Fruit fly (Drosophila melanogaster) whole organism, pupa: ENCODE measurements around the gene Apt1.

Source experiments
- CG10348 ChIP-seq: fragments of 200-800 bp; sonication (Bioruptor generic); IDR thresholded peaks from 2 replicates; pipeline ENCODE4 v1.3.6; 2022; ENCODE audit warnings: missing biosample characterization, missing genetic modification characterization
- CG12605 ChIP-seq: fragments of 200-800 bp; sonication (Bioruptor generic); IDR thresholded peaks from 2 replicates; pipeline ENCODE4 v1.3.6; 2022; ENCODE audit warnings: missing biosample characterization, missing genetic modification characterization
- CG13204 ChIP-seq: fragments of 200-800 bp; sonication (Bioruptor generic); optimal IDR thresholded peaks from 2 replicates; lab custom pipeline; 2018; ENCODE audit warnings: missing biosample characterization, mild to moderate bottlenecking, missing genetic modification characterization, moderate library complexity
- CG14655 ChIP-seq: fragments of 200-800 bp; sonication (Bioruptor generic); optimal IDR thresholded peaks from 3 replicates; lab custom pipeline; 2017; ENCODE audit warnings: mild to moderate bottlenecking, missing biosample characterization, missing genetic modification reagents, missing genetic modification characterization
- CG15710 ChIP-seq: fragments of 200-800 bp; sonication (Bioruptor generic); optimal IDR thresholded peaks from 2 replicates; lab custom pipeline; 2018; ENCODE audit warnings: missing biosample characterization, mild to moderate bottlenecking, missing genetic modification characterization, moderate library complexity
- CG17806 ChIP-seq: fragments of 200-800 bp; sonication (Bioruptor generic); optimal IDR thresholded peaks from 2 replicates; lab custom pipeline; 2018; ENCODE audit warnings: missing biosample characterization, mild to moderate bottlenecking, missing genetic modification characterization, moderate library complexity
- CG32121 ChIP-seq: fragments of 200-800 bp; sonication (Bioruptor generic); IDR thresholded peaks from 2 replicates; pipeline ENCODE4 v1.3.6; 2022; ENCODE audit warnings: missing biosample characterization, missing genetic modification characterization
- CG34367 ChIP-seq: fragments of 200-800 bp; sonication (Bioruptor generic); optimal IDR thresholded peaks from 2 replicates; lab custom pipeline; 2018; ENCODE audit warnings: missing biosample characterization, mild to moderate bottlenecking, missing genetic modification characterization
- CG4496 ChIP-seq: fragments of 200-800 bp; sonication (Bioruptor generic); IDR thresholded peaks from 3 replicates; pipeline ENCODE4 v1.3.6; 2022; ENCODE audit warnings: missing biosample characterization, missing genetic modification characterization
- CG8159 ChIP-seq: fragments of 200-800 bp; sonication (Bioruptor generic); optimal IDR thresholded peaks from 3 replicates; lab custom pipeline; 2018; ENCODE audit warnings: missing biosample characterization, mild to moderate bottlenecking, missing genetic modification characterization, moderate library complexity
- CG8301 ChIP-seq: fragments of 200-800 bp; sonication (Bioruptor generic); optimal IDR thresholded peaks from 2 replicates; lab custom pipeline; 2018; ENCODE audit warnings: missing biosample characterization, mild to moderate bottlenecking, missing genetic modification characterization
- CG9948 ChIP-seq: fragments of 200-800 bp; sonication (Bioruptor generic); optimal IDR thresholded peaks from 2 replicates; lab custom pipeline; 2018; ENCODE audit warnings: missing biosample characterization, mild to moderate bottlenecking, missing genetic modification characterization, moderate library complexity
- D1 ChIP-seq: fragments of 200-800 bp; sonication (Bioruptor generic); optimal IDR thresholded peaks from 2 replicates; lab custom pipeline; 2018; ENCODE audit warnings: missing biosample characterization, mild to moderate bottlenecking, missing genetic modification characterization, moderate library complexity
- EcR ChIP-seq: fragments of 200-800 bp; sonication (Bioruptor generic); optimal IDR thresholded peaks from 3 replicates; lab custom pipeline; 2019; ENCODE audit warnings: missing biosample characterization, missing genetic modification characterization, mild to moderate bottlenecking, moderate library complexity, missing genetic modification reagents
- Ets98B ChIP-seq: fragments of 200-800 bp; sonication (Bioruptor generic); IDR thresholded peaks from 2 replicates; pipeline ENCODE4 v1.3.6; 2022; ENCODE audit warnings: missing biosample characterization, missing genetic modification characterization
- Pif1A ChIP-seq: fragments of 200-800 bp; sonication (Bioruptor generic); optimal IDR thresholded peaks from 3 replicates; lab custom pipeline; 2016; ENCODE audit warnings: missing biosample characterization, missing genetic modification characterization
- Pif1B ChIP-seq: fragments of 200-800 bp; sonication (Bioruptor generic); optimal IDR thresholded peaks from 3 replicates; lab custom pipeline; 2016; ENCODE audit warnings: missing biosample characterization, missing genetic modification characterization
- Snoo ChIP-seq: fragments of 200-800 bp; sonication (Bioruptor generic); optimal IDR thresholded peaks from 3 replicates; lab custom pipeline; 2017; ENCODE audit warnings: missing biosample characterization, mild to moderate bottlenecking, missing genetic modification characterization, inconsistent platforms
- fd96Ca ChIP-seq: fragments of 200-800 bp; sonication (Bioruptor generic); IDR thresholded peaks from 3 replicates; pipeline ENCODE4 v1.3.6; 2022; ENCODE audit warnings: missing biosample characterization, missing genetic modification characterization
- gl ChIP-seq: fragments of 200-800 bp; sonication (Bioruptor generic); optimal IDR thresholded peaks from 2 replicates; lab custom pipeline; 2018; ENCODE audit warnings: missing biosample characterization, mild to moderate bottlenecking, missing genetic modification characterization
- rn ChIP-seq: fragments of 200-800 bp; sonication (Bioruptor generic); IDR thresholded peaks from 2 replicates; pipeline ENCODE4 v1.3.6; 2022; ENCODE audit warnings: missing biosample characterization, missing genetic modification characterization

The Apt1 gene

DNA sequence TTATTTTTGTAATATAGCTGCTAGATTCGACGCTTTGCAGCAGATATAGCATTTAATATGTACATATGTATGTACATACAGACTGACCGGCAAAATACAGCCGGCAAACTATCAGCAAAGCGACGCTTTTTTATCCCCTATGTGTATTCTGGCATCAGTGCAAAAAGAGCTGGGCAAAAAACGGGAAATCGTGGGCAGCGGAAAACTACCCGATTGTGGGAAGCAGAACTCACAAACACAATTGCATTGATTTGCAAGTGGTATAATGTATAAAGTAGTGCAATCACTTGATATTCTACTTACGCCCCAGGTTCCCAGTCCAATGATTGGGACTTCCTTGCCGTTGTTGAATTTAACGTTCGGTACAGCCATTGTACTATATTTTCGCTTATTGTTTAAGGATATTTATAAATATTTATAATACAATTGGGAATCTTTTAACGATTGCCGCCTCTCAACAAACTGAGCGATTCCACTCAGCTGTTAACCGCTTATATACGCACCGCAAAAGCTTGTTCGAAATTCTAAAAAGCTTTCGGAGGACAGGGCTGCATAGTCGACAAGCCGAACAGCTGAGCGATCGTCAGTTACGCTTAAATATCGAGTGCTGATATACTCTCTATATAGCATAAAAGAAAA, 4.5 kb upstream of the Apt1 start:
- TF ChIP-seq CG9948 (tag; lab: Kevin White, UChicago) (no peak), Ets98B (GFP tag; lab: Robert Waterston, UW) (peak; percentile 34; the same call in 1 of the 2 replicates), CG17806 (tag; lab: Kevin White, UChicago) (no peak), CG8159 (tag; lab: Kevin White, UChicago) (no peak), Snoo (peak; percentile 1), D1 (no peak), rn (no peak), CG32121 (no peak), Pif1B (GFP tag; lab: Kevin White, UChicago) (peak; percentile 36), CG8301 (no peak), EcR (GFP tag; lab: Kevin White, UChicago) (peak; percentile 44), CG4496 (GFP tag; lab: Robert Waterston, UW) (peak; percentile 58; the same call in 1 of the 3 replicates), CG14655 (no peak), gl (tag; lab: Kevin White, UChicago) (no peak), CG10348 (GFP tag; lab: Robert Waterston, UW) (no peak), CG15710 (tag; lab: Kevin White, UChicago) (peak; percentile 8), Pif1A (peak; percentile 15), CG12605 (GFP tag; lab: Robert Waterston, UW) (no peak)

DNA sequence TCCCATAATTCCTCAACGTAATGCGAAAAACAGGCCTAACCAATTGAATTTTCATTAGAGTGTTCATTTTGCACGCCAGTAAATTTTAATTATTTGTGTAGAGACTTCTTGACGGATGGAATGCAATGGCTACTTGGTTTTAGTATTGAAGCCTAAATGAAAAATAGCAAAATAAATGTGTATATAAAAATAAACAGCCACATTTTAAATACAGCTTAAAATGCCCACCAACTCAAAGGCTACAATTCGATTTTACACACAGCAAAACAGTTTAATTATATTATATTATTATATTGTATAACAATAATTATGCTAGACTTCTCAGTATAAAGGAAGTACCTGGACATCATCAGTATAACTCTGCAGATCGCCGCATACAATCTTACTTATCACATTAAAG, 3.6 kb upstream of the Apt1 start, which contains the start of gene Akr1B:
Gene Akr1B, minus strand, starts transcription at position 101 of the 400 bp plus-strand sequence.
- no peak for TF ChIP-seq CG34367 (tag; lab: Kevin White, UChicago)
- TF ChIP-seq CG17806 (tag; lab: Kevin White, UChicago): no peak
- TF ChIP-seq CG10348 (GFP tag; lab: Robert Waterston, UW): no peak
- TF ChIP-seq EcR (GFP tag; lab: Kevin White, UChicago): no peak
- no peak for TF ChIP-seq Pif1B (GFP tag; lab: Kevin White, UChicago)
- no peak for TF ChIP-seq CG15710 (tag; lab: Kevin White, UChicago)
- TF ChIP-seq CG8301: no peak
- TF ChIP-seq Snoo: no peak
- TF ChIP-seq, all 21 proteins: peak for 0

DNA sequence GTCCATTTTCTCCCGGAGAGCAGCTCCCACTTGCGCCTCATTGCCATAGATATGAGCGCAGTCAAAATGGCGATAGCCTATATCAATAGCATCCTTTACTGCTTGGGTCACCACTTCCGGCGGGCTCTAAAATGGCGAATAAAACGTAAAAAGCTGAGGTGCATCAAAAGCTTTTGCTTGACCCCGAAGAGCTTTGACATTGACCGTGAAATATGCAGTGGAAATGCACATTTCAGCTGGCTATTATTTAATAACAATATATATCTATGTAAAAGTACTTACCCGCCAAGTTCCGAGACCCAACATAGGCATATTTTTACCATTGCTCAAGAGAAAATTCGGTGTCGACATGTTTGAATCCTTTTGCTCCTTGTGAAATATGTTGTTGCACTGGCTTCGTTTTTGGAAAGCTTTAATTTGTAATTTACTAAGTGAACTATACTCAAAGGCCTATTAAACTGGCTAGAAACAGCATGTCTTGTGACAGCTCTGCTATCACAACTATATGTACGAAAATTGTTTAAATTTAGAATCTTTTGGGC, 2.1 kb upstream of the Apt1 start, which contains the start of gene CG6083:
Gene CG6083, minus strand, starts transcription at position 492 of the 542 bp plus-strand sequence.
- TF ChIP-seq CG14655: no peak
- no peak for TF ChIP-seq CG32121
- no peak for TF ChIP-seq CG8301
- TF ChIP-seq rn: no peak
- no peak for TF ChIP-seq Pif1A
- no peak for TF ChIP-seq CG9948 (tag; lab: Kevin White, UChicago)
- TF ChIP-seq CG15710 (tag; lab: Kevin White, UChicago): no peak
- no peak for TF ChIP-seq Pif1B (GFP tag; lab: Kevin White, UChicago)
- TF ChIP-seq, all 21 proteins: peak for 0

DNA sequence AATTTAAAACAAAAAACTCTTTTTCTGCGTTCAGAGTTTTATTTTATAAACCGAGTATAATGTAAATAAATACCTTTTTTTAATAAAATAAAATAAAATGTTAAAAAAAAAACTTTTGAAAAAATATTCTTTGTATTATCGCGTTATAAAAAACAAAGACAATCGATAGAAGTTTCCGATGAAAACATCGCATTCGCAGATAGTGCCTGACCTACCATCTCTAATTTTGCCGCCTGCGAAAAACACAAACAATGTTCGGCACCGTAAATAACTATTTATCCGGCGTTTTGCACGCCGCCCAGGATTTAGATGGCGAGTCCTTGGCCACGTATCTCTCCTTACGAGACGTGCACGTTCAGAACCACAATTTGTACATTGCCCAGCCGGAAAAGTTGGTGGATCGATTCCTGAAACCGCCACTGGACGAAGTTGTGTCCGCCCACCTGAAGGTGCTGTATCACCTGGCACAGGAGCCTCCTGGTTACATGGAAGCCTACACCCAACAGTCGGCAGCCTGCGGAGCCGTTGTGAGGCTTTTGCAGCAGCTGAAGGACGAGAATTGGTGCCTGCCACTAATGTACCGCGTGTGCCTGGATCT, 1.5 kb upstream of the Apt1 start, which contains the start of gene PCID2:
Gene PCID2, plus strand, starts transcription at position 213 of the 598 bp plus-strand sequence.
- TF ChIP-seq CG8159 (tag; lab: Kevin White, UChicago) (no peak), CG12605 (GFP tag; lab: Robert Waterston, UW) (no peak), Ets98B (GFP tag; lab: Robert Waterston, UW) (no peak), CG32121 (no peak), Pif1A (no peak), CG17806 (tag; lab: Kevin White, UChicago) (no peak), EcR (GFP tag; lab: Kevin White, UChicago) (no peak), Pif1B (GFP tag; lab: Kevin White, UChicago) (no peak), CG34367 (tag; lab: Kevin White, UChicago) (no peak), gl (tag; lab: Kevin White, UChicago) (no peak), fd96Ca (GFP tag; lab: Robert Waterston, UW) (no peak), CG9948 (tag; lab: Kevin White, UChicago) (no peak), rn (no peak), CG14655 (no peak), Snoo (no peak), CG13204 (no peak)

DNA sequence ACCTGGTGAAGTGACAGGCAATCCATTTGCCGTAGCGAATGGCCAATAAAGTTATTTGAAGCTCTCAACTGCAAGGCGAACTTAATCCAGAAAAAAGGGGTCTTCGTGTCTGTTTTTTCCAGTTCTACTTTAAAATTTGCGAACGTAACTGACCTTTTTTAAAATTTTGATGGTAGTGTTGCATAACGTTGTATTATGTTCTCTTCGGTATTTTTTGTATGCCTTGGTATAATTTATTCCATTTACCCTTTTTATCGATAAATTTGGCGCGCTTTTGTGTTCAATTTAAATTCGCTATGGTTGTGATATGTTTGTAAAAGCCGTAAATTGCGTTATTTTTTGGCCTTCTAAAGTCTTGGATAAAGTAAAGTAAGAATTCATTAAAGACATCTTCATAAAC, 2.8 kb downstream of the Apt1 start:
- no peak for TF ChIP-seq gl (tag; lab: Kevin White, UChicago)
- TF ChIP-seq CG14655: no peak
- TF ChIP-seq CG10348 (GFP tag; lab: Robert Waterston, UW): no peak
- TF ChIP-seq Pif1B (GFP tag; lab: Kevin White, UChicago): no peak
- TF ChIP-seq Snoo: no peak
- no peak for TF ChIP-seq rn
- TF ChIP-seq CG17806 (tag; lab: Kevin White, UChicago): no peak
- TF ChIP-seq CG13204: no peak
- TF ChIP-seq D1: no peak
- TF ChIP-seq CG8301: no peak
- TF ChIP-seq Pif1A: no peak
- no peak for TF ChIP-seq CG4496 (GFP tag; lab: Robert Waterston, UW)
- TF ChIP-seq CG32121: no peak
- no peak for TF ChIP-seq CG12605 (GFP tag; lab: Robert Waterston, UW)
- no peak for TF ChIP-seq Ets98B (GFP tag; lab: Robert Waterston, UW)
- TF ChIP-seq CG9948 (tag; lab: Kevin White, UChicago): no peak
- TF ChIP-seq CG34367 (tag; lab: Kevin White, UChicago): no peak
- TF ChIP-seq EcR (GFP tag; lab: Kevin White, UChicago): no peak
- TF ChIP-seq fd96Ca (GFP tag; lab: Robert Waterston, UW): no peak
- TF ChIP-seq CG15710 (tag; lab: Kevin White, UChicago): no peak
- TF ChIP-seq, all 21 proteins: peak for 0
